Worm (Caenorhabditis elegans) whole organism, L1 larva: ENCODE data around the gene fipr-19.

Experiments used
- C04F5.9 ChIP-seq: sonication (generic microtip); optimal IDR thresholded peaks from 2 replicates; lab custom pipeline; 2016; ENCODE audit warnings: missing genetic modification characterization, missing compliant biosample characterization
- Y116A8C.19 ChIP-seq: sonication (generic microtip); optimal IDR thresholded peaks from 2 replicates; lab custom pipeline; 2016; ENCODE audit warnings: missing compliant biosample characterization, missing genetic modification characterization, borderline replicate concordance
- alr-1 ChIP-seq: fragments of 200-800 bp; sonication (Bioruptor generic); optimal IDR thresholded peaks from 2 replicates; lab custom pipeline; 2018; ENCODE audit warnings: borderline replicate concordance, mild to moderate bottlenecking, missing genetic modification characterization, missing compliant biosample characterization
- aly-2 ChIP-seq: fragments of 150-350 bp; optimal IDR thresholded peaks from 2 replicates; lab custom pipeline; 2014; ENCODE audit warnings: missing biosample characterization, missing genetic modification characterization
- blmp-1 ChIP-seq: fragments of 150-350 bp; optimal IDR thresholded peaks from 2 replicates; lab custom pipeline; 2014; ENCODE audit warnings: missing biosample characterization, missing genetic modification characterization
- ceh-63 ChIP-seq: fragments of 200-800 bp; sonication (Bioruptor generic); optimal IDR thresholded peaks from 2 replicates; lab custom pipeline; 2018; ENCODE audit warnings: mild to moderate bottlenecking, missing genetic modification characterization, missing compliant biosample characterization
- ceh-8 ChIP-seq: fragments of 200-800 bp; sonication (Bioruptor generic); optimal IDR thresholded peaks from 2 replicates; lab custom pipeline; 2018; ENCODE audit warnings: mild to moderate bottlenecking, missing genetic modification characterization, moderate library complexity, missing compliant biosample characterization
- ceh-90 ChIP-seq: sonication (generic microtip); optimal IDR thresholded peaks from 2 replicates; lab custom pipeline; 2016; ENCODE audit warnings: missing genetic modification characterization, missing compliant biosample characterization
- ces-1 ChIP-seq: fragments of 150-350 bp; optimal IDR thresholded peaks from 2 replicates; lab custom pipeline; 2014; ENCODE audit warnings: missing biosample characterization, missing genetic modification reagents, missing genetic modification characterization
- dpl-1 ChIP-seq, 3 experiments: fragments of 150-350 bp in 2 of 3; sonication (generic microtip) in 1 of 3; optimal IDR thresholded peaks; 2 replicates each; lab custom pipeline; 2014 to 2017; ENCODE audit warnings: missing biosample characterization in 3 of 3, missing genetic modification characterization in 3 of 3, missing genetic modification reagents in 3 of 3
- efl-3 ChIP-seq: fragments of 200-800 bp; sonication (Bioruptor generic); optimal IDR thresholded peaks from 2 replicates; lab custom pipeline; 2018; ENCODE audit warnings: mild to moderate bottlenecking, missing genetic modification characterization, missing compliant biosample characterization
- fkh-8 ChIP-seq: sonication (generic microtip); optimal IDR thresholded peaks from 2 replicates; lab custom pipeline; 2016; ENCODE audit warnings: mild to moderate bottlenecking, missing genetic modification characterization, missing compliant biosample characterization
- hlh-4 ChIP-seq: sonication (generic microtip); optimal IDR thresholded peaks from 2 replicates; lab custom pipeline; 2016; ENCODE audit warnings: mild to moderate bottlenecking, missing genetic modification characterization, missing compliant biosample characterization
- hpl-2 ChIP-seq: fragments of 150-350 bp; optimal IDR thresholded peaks from 2 replicates; lab custom pipeline; 2014; ENCODE audit warnings: missing biosample characterization, missing genetic modification reagents, missing genetic modification characterization
- isw-1 ChIP-seq: fragments of 200-800 bp; sonication (Bioruptor generic); IDR thresholded peaks from 2 replicates; pipeline ENCODE4 v1.3.6; 2022; ENCODE audit warnings: missing genetic modification characterization, missing compliant biosample characterization
- jun-1 ChIP-seq: fragments of 150-350 bp; optimal IDR thresholded peaks from 2 replicates; lab custom pipeline; 2014; ENCODE audit warnings: missing biosample characterization, missing genetic modification reagents, missing genetic modification characterization
- mab-9 ChIP-seq: fragments of 200-800 bp; sonication (Bioruptor generic); IDR thresholded peaks from 2 replicates; pipeline ENCODE4 v1.3.6; 2022; ENCODE audit warnings: missing genetic modification reagents, missing genetic modification characterization, missing compliant biosample characterization
- mdl-1 ChIP-seq, 2 experiments: fragments of 150-350 bp; optimal IDR thresholded peaks; 2 replicates each; lab custom pipeline; 2014 to 2017; ENCODE audit warnings: missing biosample characterization in 2 of 2, missing genetic modification characterization in 2 of 2, inconsistent platforms in 1 of 2
- mep-1 ChIP-seq: fragments of 150-350 bp; optimal IDR thresholded peaks from 2 replicates; lab custom pipeline; 2014; ENCODE audit warnings: missing biosample characterization, missing genetic modification characterization
- nhr-19 ChIP-seq: fragments of 200-800 bp; sonication (Bioruptor generic); conservative IDR thresholded peaks from 2 replicates; pipeline ENCODE4 v1.3.6; 2022; ENCODE audit warnings: missing genetic modification characterization, missing compliant biosample characterization
- nhr-47 ChIP-seq: sonication (generic microtip); optimal IDR thresholded peaks from 2 replicates; lab custom pipeline; 2016; ENCODE audit warnings: mild to moderate bottlenecking, missing genetic modification characterization, moderate library complexity, missing compliant biosample characterization
- nhr-76 ChIP-seq: sonication (generic microtip); optimal IDR thresholded peaks from 2 replicates; lab custom pipeline; 2017; ENCODE audit warnings: missing biosample characterization, missing genetic modification characterization
- nhr-77 ChIP-seq: fragments of 150-350 bp; optimal IDR thresholded peaks from 2 replicates; lab custom pipeline; 2014; ENCODE audit warnings: missing biosample characterization, missing genetic modification characterization
- nhr-90 ChIP-seq: sonication (generic microtip); optimal IDR thresholded peaks from 2 replicates; lab custom pipeline; 2016; ENCODE audit warnings: mild to moderate bottlenecking, missing genetic modification characterization, missing compliant biosample characterization; ENCODE audit not compliant: poor library complexity
- pax-3 ChIP-seq: fragments of 200-800 bp; sonication (Bioruptor generic); optimal IDR thresholded peaks from 2 replicates; lab custom pipeline; 2018; ENCODE audit warnings: mild to moderate bottlenecking, missing genetic modification characterization, moderate library complexity, missing compliant biosample characterization
- pqm-1 ChIP-seq: sonication (generic microtip); optimal IDR thresholded peaks from 3 replicates; lab custom pipeline; 2017; ENCODE audit warnings: missing biosample characterization, missing genetic modification characterization
- rnt-1 ChIP-seq: sonication (generic microtip); optimal IDR thresholded peaks from 2 replicates; lab custom pipeline; 2016; ENCODE audit warnings: mild to moderate bottlenecking, missing genetic modification characterization, moderate library complexity, missing compliant biosample characterization
- snu-23 ChIP-seq: sonication (generic microtip); optimal IDR thresholded peaks from 2 replicates; lab custom pipeline; 2016; ENCODE audit warnings: missing genetic modification characterization, missing compliant biosample characterization
- sox-4 ChIP-seq: sonication (generic microtip); optimal IDR thresholded peaks from 2 replicates; lab custom pipeline; 2016; ENCODE audit warnings: missing genetic modification characterization, missing compliant biosample characterization
- sptf-1 ChIP-seq: fragments of 150-350 bp; optimal IDR thresholded peaks from 2 replicates; lab custom pipeline; 2014; ENCODE audit warnings: missing biosample characterization, missing genetic modification characterization
- tbx-2 ChIP-seq: sonication (generic microtip); optimal IDR thresholded peaks from 2 replicates; lab custom pipeline; 2016; ENCODE audit warnings: missing genetic modification characterization, missing compliant biosample characterization
- tlp-1 ChIP-seq: fragments of 150-350 bp; optimal IDR thresholded peaks from 2 replicates; lab custom pipeline; 2014; ENCODE audit warnings: missing biosample characterization, missing genetic modification characterization
- unc-30 ChIP-seq: sonication (generic microtip); optimal IDR thresholded peaks from 2 replicates; lab custom pipeline; 2017; ENCODE audit warnings: missing biosample characterization, missing genetic modification characterization
- unc-86 ChIP-seq: sonication (generic microtip); optimal IDR thresholded peaks from 2 replicates; lab custom pipeline; 2016; ENCODE audit warnings: missing genetic modification characterization, missing compliant biosample characterization
- zip-4 ChIP-seq: fragments of 200-800 bp; sonication (Bioruptor generic); optimal IDR thresholded peaks from 2 replicates; lab custom pipeline; 2018; ENCODE audit warnings: mild to moderate bottlenecking, missing genetic modification characterization, moderate library complexity, missing compliant biosample characterization
- ztf-11 ChIP-seq, 2 experiments: sonication (generic microtip); optimal IDR thresholded peaks; 2 replicates each; lab custom pipeline; 2016 to 2017; ENCODE audit warnings: missing genetic modification characterization in 2 of 2, missing biosample characterization in 1 of 2, missing compliant biosample characterization in 1 of 2
- ztf-4 ChIP-seq: fragments of 150-350 bp; optimal IDR thresholded peaks from 2 replicates; lab custom pipeline; 2014; ENCODE audit warnings: missing biosample characterization, missing genetic modification characterization

Gene fipr-19

ce11 chrIII:7498346-7498745 lies 39.6 kb upstream of the fipr-19 start (continued):
- TF ChIP-seq sox-4 (tag; lab: Kevin White, UChicago) (no peak), fkh-8 (tag; lab: Kevin White, UChicago) (peak; percentile 85), mdl-1 (tag; optimal IDR thresholded peaks at IDR 0.05; lab: Kevin White, UChicago) (peak in 1 of 2 experiments; percentile 93), snu-23 (GFP tag; lab: Kevin White, UChicago) (peak; percentile 91), unc-86 (tag; lab: Kevin White, UChicago) (peak; percentile 73), C04F5.9 (peak; percentile 63), mep-1 (tag; lab: Kevin White, UChicago) (peak; percentile 93), sptf-1 (tag; lab: Kevin White, UChicago) (no peak), zip-4 (peak; percentile 13), ceh-8 (GFP tag; lab: Kevin White, UChicago) (no peak), nhr-47 (peak; percentile 86), pqm-1 (no peak), efl-3 (GFP tag; lab: Kevin White, UChicago) (no peak), tlp-1 (tag; lab: Kevin White, UChicago) (no peak), rnt-1 (peak; percentile 86), pax-3 (tag; lab: Kevin White, UChicago) (peak; percentile 77), nhr-90 (tag; lab: Kevin White, UChicago) (peak; percentile 78), isw-1 (GFP tag; lab: Robert Waterston, UW) (peak; percentile 81), aly-2 (tag; lab: Kevin White, UChicago) (peak; percentile 69), hpl-2 (no peak), dpl-1 (GFP tag; optimal IDR thresholded peaks at IDR 0.05; lab: Kevin White, UChicago) (peak; percentile 95 to 98 (median 96)), unc-30 (tag; lab: Kevin White, UChicago) (no peak), nhr-76 (tag; lab: Kevin White, UChicago) (no peak), ceh-90 (tag; lab: Kevin White, UChicago) (no peak), blmp-1 (tag; lab: Kevin White, UChicago) (peak; percentile 69), mab-9 (GFP tag; lab: Robert Waterston, UW) (peak; percentile 63; the same call in 1 of the 2 replicates), ceh-63 (GFP tag; lab: Kevin White, UChicago) (no peak), nhr-19 (GFP tag; lab: Robert Waterston, UW) (peak; percentile 84), ztf-11 (tag; optimal IDR thresholded peaks at IDR 0.05; lab: Kevin White, UChicago) (no peak), ces-1 (GFP tag; lab: Kevin White, UChicago) (no peak), Y116A8C.19 (tag; lab: Kevin White, UChicago) (no peak), nhr-77 (peak; percentile 79), ztf-4 (tag; lab: Kevin White, UChicago) (peak; percentile 62), tbx-2 (tag; lab: Kevin White, UChicago) (peak; percentile 82), jun-1 (tag; lab: Kevin White, UChicago) (peak; percentile 82), hlh-4 (tag; lab: Kevin White, UChicago) (no peak)

DNA sequence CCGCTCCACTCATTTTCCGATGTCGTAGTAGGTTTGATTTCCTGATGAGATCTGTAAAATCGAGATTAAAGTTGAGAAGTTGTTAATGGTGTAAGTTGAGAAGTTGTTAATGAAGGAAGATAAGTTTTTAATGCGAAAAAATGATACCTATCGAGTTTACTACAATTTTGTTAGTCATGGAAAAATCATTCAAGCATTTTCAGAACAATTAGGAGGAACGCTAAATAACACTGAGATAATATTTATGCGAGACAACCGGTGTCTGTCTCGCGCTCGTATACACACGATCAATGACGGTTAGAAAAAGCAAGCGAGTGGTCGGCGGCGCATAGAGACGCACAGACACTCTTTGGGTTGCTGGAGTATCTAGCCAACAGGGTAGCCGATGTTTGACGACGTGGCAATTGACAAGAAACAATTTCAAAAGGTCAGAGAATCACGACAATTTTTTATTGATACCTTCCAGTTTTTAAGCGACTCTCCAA lies 39.1 kb upstream of the fipr-19 start, which contains the start of gene cgh-1:
cgh-1 (minus strand) TSS at position 51 of the 485 bp plus-strand sequence.
- TF ChIP-seq blmp-1 (tag; lab: Kevin White, UChicago): peak; percentile 3
- TF ChIP-seq mep-1 (tag; lab: Kevin White, UChicago): no peak
- TF ChIP-seq, all 84 proteins: peak for 1

DNA sequence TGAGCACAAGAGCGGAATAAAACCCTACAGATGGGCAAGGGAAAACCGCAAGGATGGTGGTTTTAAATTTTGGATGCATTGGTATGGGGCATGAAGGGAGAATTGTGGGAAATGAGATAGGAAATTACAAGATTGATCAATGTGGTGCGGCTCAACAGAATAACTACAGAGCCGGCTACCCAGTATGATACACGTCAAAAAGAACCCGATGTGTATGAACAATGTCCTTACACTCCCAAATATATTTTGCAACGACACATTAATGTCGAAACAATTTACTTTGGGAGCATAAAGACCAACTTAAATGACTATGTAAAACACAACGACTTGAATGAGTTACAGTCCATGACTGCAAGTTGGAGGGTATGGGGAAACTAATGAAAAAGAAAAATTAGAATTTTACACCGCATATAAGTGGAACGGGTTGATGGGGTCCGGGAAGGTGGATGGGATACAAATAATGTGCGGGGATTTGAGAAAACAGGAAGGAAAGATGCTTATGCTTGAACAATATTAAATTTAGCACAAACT lies 36.9 kb upstream of the fipr-19 start:
- no peak for TF ChIP-seq alr-1 (tag; lab: Kevin White, UChicago)
- TF ChIP-seq, all 84 proteins: peak for 0
